Worm (Caenorhabditis elegans) whole organism, late embryonic: ENCODE results near the gene srd-42.

Source experiments
- C08G9.2 ChIP-seq: sonication (generic microtip); optimal IDR thresholded peaks from 2 replicates; lab custom pipeline; 2016; ENCODE audit warnings: mild to moderate bottlenecking, missing genetic modification characterization, moderate library complexity, missing compliant biosample characterization
- C38D4.7 ChIP-seq: fragments of 200-800 bp; sonication (Bioruptor generic); optimal IDR thresholded peaks from 2 replicates; lab custom pipeline; 2018; ENCODE audit warnings: mild to moderate bottlenecking, missing genetic modification characterization, moderate library complexity, missing compliant biosample characterization
- F13H6.1 ChIP-seq: sonication (generic microtip); optimal IDR thresholded peaks from 2 replicates; lab custom pipeline; 2016; ENCODE audit warnings: missing genetic modification characterization, missing compliant biosample characterization
- K09A11.1 ChIP-seq: sonication (generic microtip); optimal IDR thresholded peaks from 2 replicates; lab custom pipeline; 2017; ENCODE audit warnings: antibody characterized with exemption, mild to moderate bottlenecking, missing genetic modification characterization, missing compliant biosample characterization; ENCODE audit not compliant: insufficient read depth
- T23F11.4 ChIP-seq: fragments of 200-800 bp; sonication (Bioruptor generic); optimal IDR thresholded peaks from 2 replicates; lab custom pipeline; 2018; ENCODE audit warnings: mild to moderate bottlenecking, missing genetic modification characterization, missing compliant biosample characterization
- ahr-1 ChIP-seq: sonication (generic microtip); optimal IDR thresholded peaks from 2 replicates; lab custom pipeline; 2016; ENCODE audit warnings: missing genetic modification characterization, missing compliant biosample characterization
- ceh-14 ChIP-seq: sonication (generic microtip); optimal IDR thresholded peaks from 2 replicates; lab custom pipeline; 2016; ENCODE audit warnings: missing genotype, missing genetic modification characterization, missing compliant biosample characterization
- ceh-24 ChIP-seq: sonication (generic microtip); optimal IDR thresholded peaks from 2 replicates; lab custom pipeline; 2016; ENCODE audit warnings: mild to moderate bottlenecking, missing genetic modification characterization, missing compliant biosample characterization
- ceh-31 ChIP-seq: sonication (generic microtip); optimal IDR thresholded peaks from 2 replicates; lab custom pipeline; 2016; ENCODE audit warnings: missing genetic modification characterization, missing compliant biosample characterization
- ceh-34 ChIP-seq: sonication (generic microtip); optimal IDR thresholded peaks from 2 replicates; lab custom pipeline; 2016; ENCODE audit warnings: mild to moderate bottlenecking, missing genetic modification characterization, missing compliant biosample characterization
- ceh-9 ChIP-seq: sonication (generic microtip); optimal IDR thresholded peaks from 2 replicates; lab custom pipeline; 2016; ENCODE audit warnings: mild to moderate bottlenecking, missing genetic modification characterization, inconsistent platforms, missing compliant biosample characterization
- che-1 ChIP-seq: sonication (generic microtip); optimal IDR thresholded peaks from 2 replicates; lab custom pipeline; 2016; ENCODE audit warnings: mild to moderate bottlenecking, missing genetic modification characterization, missing compliant biosample characterization
- elt-2 ChIP-seq: sonication (generic microtip); optimal IDR thresholded peaks from 2 replicates; lab custom pipeline; 2016; ENCODE audit warnings: missing genetic modification reagents, missing genetic modification characterization, missing compliant biosample characterization
- ets-4 ChIP-seq: sonication (generic microtip); optimal IDR thresholded peaks from 2 replicates; lab custom pipeline; 2016; ENCODE audit warnings: missing genetic modification characterization, missing compliant biosample characterization
- eyg-1 ChIP-seq: sonication (generic microtip); optimal IDR thresholded peaks from 2 replicates; lab custom pipeline; 2016; ENCODE audit warnings: missing genotype, missing genetic modification characterization, missing compliant biosample characterization
- fkh-10 ChIP-seq: fragments of 150-350 bp; optimal IDR thresholded peaks from 2 replicates; lab custom pipeline; 2014; ENCODE audit warnings: missing biosample characterization, missing genetic modification reagents, missing genetic modification characterization
- fkh-6 ChIP-seq: sonication (generic microtip); optimal IDR thresholded peaks from 2 replicates; lab custom pipeline; 2016; ENCODE audit warnings: missing genetic modification characterization, missing compliant biosample characterization
- hlh-13 ChIP-seq: fragments of 200-800 bp; sonication (Bioruptor generic); optimal IDR thresholded peaks from 2 replicates; lab custom pipeline; 2018; ENCODE audit warnings: mild to moderate bottlenecking, missing genetic modification characterization, missing compliant biosample characterization
- hlh-30 ChIP-seq: sonication (generic microtip); optimal IDR thresholded peaks from 2 replicates; lab custom pipeline; 2017; ENCODE audit warnings: antibody characterized with exemption, missing genetic modification characterization, missing compliant biosample characterization; ENCODE audit not compliant: insufficient read depth
- hlh-6 ChIP-seq: sonication (generic microtip); optimal IDR thresholded peaks from 2 replicates; lab custom pipeline; 2016; ENCODE audit warnings: missing genotype, missing genetic modification characterization, missing compliant biosample characterization
- lin-11 ChIP-seq: fragments of 200-800 bp; sonication (Bioruptor generic); optimal IDR thresholded peaks from 2 replicates; lab custom pipeline; 2018; ENCODE audit warnings: mild to moderate bottlenecking, missing genetic modification characterization, missing compliant biosample characterization
- madf-2 ChIP-seq: sonication (generic microtip); optimal IDR thresholded peaks from 2 replicates; lab custom pipeline; 2017; ENCODE audit warnings: missing genetic modification characterization, missing compliant biosample characterization
- mec-3 ChIP-seq: sonication (generic microtip); optimal IDR thresholded peaks from 2 replicates; lab custom pipeline; 2016; ENCODE audit warnings: borderline replicate concordance, missing genetic modification characterization, missing compliant biosample characterization
- nfya-1 ChIP-seq: sonication (generic microtip); optimal IDR thresholded peaks from 2 replicates; lab custom pipeline; 2017; ENCODE audit warnings: missing genetic modification characterization, mild to moderate bottlenecking, missing compliant biosample characterization, antibody characterized with exemption, moderate library complexity
- nhr-11 ChIP-seq: fragments of 150-350 bp; optimal IDR thresholded peaks from 2 replicates; lab custom pipeline; 2014; ENCODE audit warnings: missing biosample characterization, missing genetic modification characterization
- npax-4 ChIP-seq: sonication (generic microtip); optimal IDR thresholded peaks from 2 replicates; lab custom pipeline; 2016; ENCODE audit warnings: missing genetic modification characterization, missing compliant biosample characterization
- pha-2 ChIP-seq: sonication (generic microtip); optimal IDR thresholded peaks from 2 replicates; lab custom pipeline; 2017; ENCODE audit warnings: mild to moderate bottlenecking, missing genetic modification characterization, missing compliant biosample characterization
- pha-4 ChIP-seq: fragments of 150-350 bp; optimal IDR thresholded peaks from 2 replicates; lab custom pipeline; 2018; ENCODE audit warnings: missing biosample characterization, missing genetic modification reagents, missing genetic modification characterization
- pqm-1 ChIP-seq: sonication (generic microtip); optimal IDR thresholded peaks from 2 replicates; lab custom pipeline; 2016; ENCODE audit warnings: missing genetic modification characterization, missing compliant biosample characterization
- sox-4 ChIP-seq: sonication (generic microtip); optimal IDR thresholded peaks from 2 replicates; lab custom pipeline; 2017; ENCODE audit warnings: mild to moderate bottlenecking, missing genetic modification characterization, inconsistent platforms, missing compliant biosample characterization
- tbx-2 ChIP-seq: sonication (generic microtip); optimal IDR thresholded peaks from 2 replicates; lab custom pipeline; 2016; ENCODE audit warnings: missing genetic modification characterization, missing compliant biosample characterization
- unc-42 ChIP-seq: sonication (generic microtip); optimal IDR thresholded peaks from 2 replicates; lab custom pipeline; 2016; ENCODE audit warnings: missing genotype, missing genetic modification characterization, missing compliant biosample characterization
- ztf-16 ChIP-seq: sonication (generic microtip); optimal IDR thresholded peaks from 2 replicates; lab custom pipeline; 2017; ENCODE audit warnings: missing genetic modification characterization, missing compliant biosample characterization

The srd-42 gene

ce11 chrX:13350123-13350798 is 47.0 kb upstream of the srd-42 start:
- no peak for TF ChIP-seq pha-2 (tag; lab: Kevin White, UChicago)
- TF ChIP-seq hlh-6 (tag; lab: Kevin White, UChicago) = no peak
- no peak for TF ChIP-seq ceh-31 (tag; lab: Kevin White, UChicago)
- TF ChIP-seq ceh-24 = no peak
- TF ChIP-seq ceh-9 = no peak
- TF ChIP-seq npax-4 (tag; lab: Kevin White, UChicago) = no peak
- no peak for TF ChIP-seq eyg-1 (tag; lab: Kevin White, UChicago)
- no peak for TF ChIP-seq tbx-2 (tag; lab: Kevin White, UChicago)

ce11 chrX:13349230-13350122 is 46.2 kb upstream of the srd-42 start:
- TF ChIP-seq pha-2 (tag; lab: Kevin White, UChicago) (no peak), C08G9.2 (tag; lab: Kevin White, UChicago) (no peak), elt-2 (tag; lab: Kevin White, UChicago) (peak; percentile 12)
- TF ChIP-seq, all 69 proteins: peak for 1

- TF ChIP-seq ztf-16 (tag; lab: Kevin White, UChicago) (no peak), C38D4.7 (GFP tag; lab: Kevin White, UChicago) (no peak), lin-11 (tag; lab: Kevin White, UChicago) (no peak)
These were observed 45.2 kb upstream of the srd-42 start for ce11 chrX:13348417-13348816.

- TF ChIP-seq ets-4 = no peak
- TF ChIP-seq nfya-1 (tag; lab: Kevin White, UChicago) = no peak
- TF ChIP-seq C08G9.2 (tag; lab: Kevin White, UChicago) = no peak
- no peak for TF ChIP-seq ceh-34 (tag; lab: Kevin White, UChicago)
- no peak for TF ChIP-seq che-1 (tag; lab: Kevin White, UChicago)
- TF ChIP-seq fkh-6 (tag; lab: Kevin White, UChicago) = no peak
- no peak for TF ChIP-seq ztf-16 (tag; lab: Kevin White, UChicago)
- no peak for TF ChIP-seq T23F11.4 (GFP tag; lab: Kevin White, UChicago)
- no peak for TF ChIP-seq hlh-6 (tag; lab: Kevin White, UChicago)
- TF ChIP-seq fkh-10 = no peak
- TF ChIP-seq C38D4.7 (GFP tag; lab: Kevin White, UChicago) = no peak
- no peak for TF ChIP-seq ceh-31 (tag; lab: Kevin White, UChicago)
- no peak for TF ChIP-seq hlh-13
- no peak for TF ChIP-seq hlh-30 (tag; lab: Kevin White, UChicago)
- TF ChIP-seq F13H6.1 (tag; lab: Kevin White, UChicago) = no peak
- TF ChIP-seq unc-42 (tag; lab: Kevin White, UChicago) = no peak
- no peak for TF ChIP-seq pqm-1
- TF ChIP-seq ahr-1 (tag; lab: Kevin White, UChicago) = no peak
- no peak for TF ChIP-seq K09A11.1 (tag; lab: Kevin White, UChicago)
- no peak for TF ChIP-seq mec-3 (tag; lab: Kevin White, UChicago)
These were observed 44.0 kb upstream of the srd-42 start for ce11 chrX:13347251-13347650.

- TF ChIP-seq ceh-14 (tag; lab: Kevin White, UChicago) (no peak), ceh-9 (no peak), T23F11.4 (GFP tag; lab: Kevin White, UChicago) (no peak), mec-3 (tag; lab: Kevin White, UChicago) (no peak), nhr-11 (tag; lab: Kevin White, UChicago) (no peak), madf-2 (tag; lab: Kevin White, UChicago) (no peak), sox-4 (no peak), ceh-24 (no peak), pha-4 (no peak), ceh-34 (tag; lab: Kevin White, UChicago) (no peak), nfya-1 (tag; lab: Kevin White, UChicago) (no peak), K09A11.1 (tag; lab: Kevin White, UChicago) (no peak)
These were observed 38.6 kb upstream of the srd-42 start for ce11 chrX:13341853-13342252.
